Fruit fly (Drosophila melanogaster): ENCODE measurements around the gene CG33177.
A peak's percentile ranks its signal among the peaks of the same experiment; 100 is the strongest.

CG33177 gene

dm6 chrX:15085777-15086510 is 4.8 kb downstream of the CG33177 start, which contains the start of the genes CG15027 and Dbct (continued):
- TF ChIP-seq HLH3B (GFP tag; IDR thresholded peaks at IDR 0.05) (peak; percentile 58; the same call in 1 of the 2 replicates), Sox100B (GFP tag; optimal IDR thresholded peaks at IDR 0.05) (peak; percentile 44), CG7745 (tag; optimal IDR thresholded peaks at IDR 0.05) (no peak), h (optimal IDR thresholded peaks at IDR 0.05) (no peak), zen (tag; optimal IDR thresholded peaks at IDR 0.05) (peak; percentile 57), jigr1 (GFP tag; IDR thresholded peaks at IDR 0.05) (no peak), org-1 (GFP tag; optimal IDR thresholded peaks at IDR 0.05) (peak; percentile 28), CG17802 (tag; optimal IDR thresholded peaks at IDR 0.05) (no peak), CG3163 (GFP tag; optimal IDR thresholded peaks at IDR 0.05) (no peak), MESR4 (GFP tag; optimal IDR thresholded peaks at IDR 0.05) (peak; percentile 74), pan (optimal IDR thresholded peaks at IDR 0.05) (no peak), pan (GFP tag; optimal IDR thresholded peaks at IDR 0.05 in 1 of 2, IDR thresholded peaks at IDR 0.05 in 1 of 2) (peak in 1 of 2 experiments; percentile 73), BEAF-32 (GFP tag; optimal IDR thresholded peaks at IDR 0.05) (peak; percentile 81), eyg (GFP tag; optimal IDR thresholded peaks at IDR 0.05) (no peak), onecut (GFP tag; IDR thresholded peaks at IDR 0.05) (no peak), CG10321 (GFP tag; IDR thresholded peaks at IDR 0.05) (no peak), CHES-1-like (GFP tag; optimal IDR thresholded peaks at IDR 0.05) (peak; percentile 16), CG18619 (GFP tag; optimal IDR thresholded peaks at IDR 0.05) (peak; percentile 43), CG10431 (GFP tag; optimal IDR thresholded peaks at IDR 0.05) (no peak), oc (tag; optimal IDR thresholded peaks at IDR 0.05) (no peak), CG18599 (GFP tag; optimal IDR thresholded peaks at IDR 0.05) (peak; percentile 53), fu2 (GFP tag; optimal IDR thresholded peaks at IDR 0.05) (no peak), CG14965 (GFP tag; optimal IDR thresholded peaks at IDR 0.05; ENCODE audit: borderline replicate concordance) (no peak), dpn (GFP tag; optimal IDR thresholded peaks at IDR 0.05) (peak in 1 of 2 experiments; percentile 62), cas (GFP tag; IDR thresholded peaks at IDR 0.05) (no peak), dimm (GFP tag; IDR thresholded peaks at IDR 0.05) (no peak), nmo (GFP tag; optimal IDR thresholded peaks at IDR 0.05) (peak; percentile 78), repo (GFP tag; optimal IDR thresholded peaks at IDR 0.05) (no peak), amos (GFP tag; IDR thresholded peaks at IDR 0.05; ENCODE audit: partially characterized antibody) (peak; percentile 54), sima (GFP tag; optimal IDR thresholded peaks at IDR 0.05) (no peak), CG4328 (GFP tag; optimal IDR thresholded peaks at IDR 0.05) (peak; percentile 70), NFAT (GFP tag; IDR thresholded peaks at IDR 0.05) (peak; percentile 22; the same call in 1 of the 2 replicates), Tbp (GFP tag; optimal IDR thresholded peaks at IDR 0.05) (no peak), CG11696 (GFP tag; IDR thresholded peaks at IDR 0.05) (0 out of 2 replicates have a peak, but pooled peaks have one; percentile 24), H2.0 (GFP tag; IDR thresholded peaks at IDR 0.05) (peak; percentile 32; the same call in 1 of the 2 replicates), CG12155 (GFP tag; optimal IDR thresholded peaks at IDR 0.05) (peak; percentile 63), mam (GFP tag; optimal IDR thresholded peaks at IDR 0.05) (peak; percentile 5), Kr (GFP tag; optimal IDR thresholded peaks at IDR 0.05) (no peak), wor (GFP tag; IDR thresholded peaks at IDR 0.05) (peak; percentile 49; the same call in 1 of the 2 replicates), sna (GFP tag; IDR thresholded peaks at IDR 0.05; ENCODE audit: partially characterized antibody) (peak; percentile 80), CG7987 (GFP tag; optimal IDR thresholded peaks at IDR 0.05) (no peak), CG34376 (GFP tag; optimal IDR thresholded peaks at IDR 0.05) (peak; percentile 35), tgo (GFP tag; IDR thresholded peaks at IDR 0.05) (peak; percentile 71), tin (GFP tag; optimal IDR thresholded peaks at IDR 0.05) (peak; percentile 57), gsb (GFP tag; IDR thresholded peaks at IDR 0.05) (no peak), slou (GFP tag; optimal IDR thresholded peaks at IDR 0.05) (no peak), CG17912 (GFP tag; optimal IDR thresholded peaks at IDR 0.05) (no peak), CG11093 (GFP tag; IDR thresholded peaks at IDR 0.05) (0 out of 3 replicates have a peak, but pooled peaks have one; percentile 33), H15 (GFP tag; IDR thresholded peaks at IDR 0.05) (0 out of 3 replicates have a peak, but pooled peaks have one; percentile 43), btn (GFP tag; optimal IDR thresholded peaks at IDR 0.05) (no peak)

Data from whole organism, embryonic.